Fruit fly (Drosophila melanogaster) whole organism, prepupa: ENCODE measurements around the gene Spn38F.

Source experiments
- OdsH ChIP-seq: fragments of 200-800 bp; sonication (Bioruptor generic); optimal IDR thresholded peaks from 3 replicates; lab custom pipeline; 2016; ENCODE audit warnings: missing biosample characterization, missing genetic modification characterization
- acj6 ChIP-seq: fragments of 200-800 bp; sonication (Bioruptor generic); optimal IDR thresholded peaks from 3 replicates; lab custom pipeline; 2016; ENCODE audit warnings: missing biosample characterization, missing genetic modification characterization

DNA sequence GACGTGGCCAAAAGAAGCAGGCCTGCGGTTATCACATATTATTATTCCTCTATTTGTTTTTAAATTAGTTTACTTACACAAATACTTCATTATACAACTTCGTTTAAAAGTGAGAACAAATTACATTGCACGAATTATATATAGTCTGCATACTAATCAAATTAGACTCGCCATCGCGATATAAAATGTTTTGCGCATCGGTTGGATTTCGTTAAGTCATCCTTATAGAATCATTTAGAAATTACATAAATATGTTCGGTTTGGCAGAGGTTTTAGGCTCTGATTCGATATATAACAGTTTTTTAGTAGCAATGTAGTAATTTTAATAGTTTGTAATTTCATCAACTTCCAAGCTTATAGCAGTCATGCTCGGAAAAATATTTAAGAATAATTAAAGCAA, at the start of gene Spn38F:
- no peak for TF ChIP-seq acj6
- no peak for TF ChIP-seq OdsH (GFP tag; lab: Kevin White, UChicago)
